Fruit fly (Drosophila melanogaster) whole organism, pupa: ENCODE measurements around the gene CG32856.

ENCODE experiments used
- CG10348 ChIP-seq: fragments of 200-800 bp; sonication (Bioruptor generic); IDR thresholded peaks from 2 replicates; pipeline ENCODE4 v1.3.6; 2022; ENCODE audit warnings: missing biosample characterization, missing genetic modification characterization
- CG9948 ChIP-seq: fragments of 200-800 bp; sonication (Bioruptor generic); optimal IDR thresholded peaks from 2 replicates; lab custom pipeline; 2018; ENCODE audit warnings: missing biosample characterization, mild to moderate bottlenecking, missing genetic modification characterization, moderate library complexity

dm6 chr3R:15933609-15934232, 31.4 kb downstream of the CG32856 start, which contains the start of the genes CG5478 and blp:
- no peak for TF ChIP-seq CG9948
- TF ChIP-seq CG10348 (GFP tag; lab: Robert Waterston, UW) = no peak
